Worm (Caenorhabditis elegans): ENCODE measurements around the gene esyt-2.

The esyt-2 gene

DNA sequence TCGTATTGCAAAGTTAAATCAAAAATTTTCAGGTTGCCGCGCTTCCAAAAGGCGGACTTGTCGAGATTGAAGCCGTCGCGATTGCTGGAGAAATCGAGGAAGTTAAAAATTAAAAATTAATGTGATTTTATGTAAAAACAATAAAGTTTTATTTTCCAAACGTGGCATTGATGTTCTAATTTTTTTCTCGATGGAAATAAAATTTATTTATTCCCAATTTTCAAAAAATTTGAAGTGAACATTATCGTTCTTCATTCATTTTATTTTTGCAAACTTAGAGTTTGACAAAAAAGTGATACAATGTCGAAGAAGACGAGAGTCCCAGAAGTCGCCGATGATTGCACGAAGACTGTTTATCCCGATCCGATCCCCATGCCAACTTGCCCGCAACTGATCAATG is 21.8 kb downstream of the esyt-2 start, which contains the start of gene C23G10.1:
C23G10.1 (plus strand) TSS at position 301 of the 400 bp plus-strand sequence.
- TF ChIP-seq ttx-3 (tag; optimal IDR thresholded peaks at IDR 0.05), result no peak
- no peak for TF ChIP-seq tbx-7 (tag; optimal IDR thresholded peaks at IDR 0.05)
- TF ChIP-seq K09A11.1 (tag; optimal IDR thresholded peaks at IDR 0.05; ENCODE audit: insufficient read depth), result no peak
- no peak for TF ChIP-seq elt-2 (tag; optimal IDR thresholded peaks at IDR 0.05)

DNA sequence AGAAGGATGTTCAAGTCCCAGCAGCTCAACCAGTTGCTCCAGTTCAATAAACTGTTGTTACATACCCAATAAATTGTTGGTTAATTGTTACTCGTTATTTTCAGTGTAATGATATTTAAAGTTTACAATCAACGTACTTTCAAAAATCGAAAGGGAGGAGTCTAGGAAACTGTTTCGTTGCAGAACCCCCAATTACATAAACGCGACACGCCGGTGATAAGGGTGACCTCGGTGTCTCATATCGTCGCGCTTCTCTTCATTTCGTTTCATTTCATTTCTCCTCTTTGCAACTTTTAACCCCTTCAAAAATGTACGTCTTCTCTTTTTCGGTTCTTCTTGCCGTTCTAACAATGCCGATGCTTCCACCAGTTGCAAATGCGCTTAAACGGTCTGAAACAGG is 22.9 kb downstream of the esyt-2 start, which contains the start of gene C23G10.2:
C23G10.2 (plus strand) TSS at position 184 of the 400 bp plus-strand sequence.
- TF ChIP-seq hlh-6 (tag; optimal IDR thresholded peaks at IDR 0.05) (no peak), tbx-7 (tag; optimal IDR thresholded peaks at IDR 0.05) (no peak), eyg-1 (tag; optimal IDR thresholded peaks at IDR 0.05) (no peak), sdc-2 (tag; optimal IDR thresholded peaks at IDR 0.05) (no peak), unc-55 (GFP tag; optimal IDR thresholded peaks at IDR 0.05) (no peak), rnt-1 (tag; optimal IDR thresholded peaks at IDR 0.05) (no peak), ahr-1 (tag; optimal IDR thresholded peaks at IDR 0.05) (no peak), unc-42 (tag; optimal IDR thresholded peaks at IDR 0.05) (no peak)

DNA sequence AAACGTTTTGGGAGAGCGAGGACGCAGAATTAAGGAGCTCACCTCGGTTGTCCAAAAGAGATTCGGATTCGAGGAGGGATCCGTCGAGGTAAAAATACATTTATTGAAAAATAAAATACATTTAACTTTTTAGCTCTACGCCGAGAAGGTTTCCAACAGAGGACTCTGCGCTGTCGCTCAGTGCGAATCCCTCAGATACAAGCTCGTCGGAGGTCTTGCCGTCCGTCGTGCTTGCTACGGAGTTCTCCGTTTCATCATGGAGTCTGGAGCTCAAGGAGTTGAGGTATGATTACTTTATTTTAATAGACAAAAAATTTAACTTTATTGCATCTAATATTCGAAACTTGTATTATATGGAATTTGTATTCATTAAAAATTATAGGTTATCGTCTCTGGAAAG is 23.7 kb downstream of the esyt-2 start:
- no peak for TF ChIP-seq eyg-1 (tag; optimal IDR thresholded peaks at IDR 0.05)
- TF ChIP-seq ahr-1 (tag; optimal IDR thresholded peaks at IDR 0.05), result no peak
- TF ChIP-seq ama-1 (optimal IDR thresholded peaks at IDR 0.05), result no peak

DNA sequence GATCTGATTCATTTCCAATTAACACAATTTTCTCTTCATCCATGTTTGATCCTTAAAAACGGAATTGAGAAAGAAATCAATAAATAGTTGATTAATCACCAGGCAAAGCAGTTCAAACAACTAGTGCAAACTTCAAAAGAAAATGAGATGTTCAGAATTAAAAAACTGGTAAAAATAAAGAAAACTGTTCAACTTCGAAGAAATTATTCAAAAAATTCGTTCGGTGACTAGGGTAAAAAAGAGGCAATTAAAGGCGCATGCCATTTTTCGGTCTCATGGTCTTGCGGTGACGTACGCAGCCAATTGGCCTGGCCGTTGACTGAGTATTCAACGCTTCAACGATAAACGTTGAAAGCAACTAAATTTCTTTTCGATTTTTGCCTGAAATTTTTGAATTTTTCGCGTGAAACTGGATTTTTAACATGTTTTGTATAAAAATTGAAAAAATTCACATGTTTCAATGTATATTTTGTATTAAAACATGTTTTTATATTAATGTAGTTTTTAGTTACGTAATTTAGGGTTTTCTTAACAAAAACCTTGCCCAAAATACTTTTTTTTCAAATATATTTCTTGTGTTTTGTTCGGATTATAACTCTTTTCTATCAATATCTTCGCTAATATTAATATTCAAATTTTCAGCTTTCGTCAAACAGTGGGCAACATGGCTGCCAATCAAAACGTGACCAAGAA is 24.5 kb downstream of the esyt-2 start, which contains the start of the genes sna-3 and rps-3:
sna-3 (minus strand) TSS at position 51 of the 693 bp plus-strand sequence.
rps-3 (plus strand) TSS at position 643 of the 693 bp plus-strand sequence.
- TF ChIP-seq madf-2 (tag; optimal IDR thresholded peaks at IDR 0.05) (no peak), eyg-1 (tag; optimal IDR thresholded peaks at IDR 0.05) (no peak), lim-6 (tag; optimal IDR thresholded peaks at IDR 0.05) (no peak), nhr-232 (tag; optimal IDR thresholded peaks at IDR 0.05) (no peak), zip-5 (tag; optimal IDR thresholded peaks at IDR 0.05) (no peak), tbx-7 (tag; optimal IDR thresholded peaks at IDR 0.05) (no peak), ceh-2 (tag; optimal IDR thresholded peaks at IDR 0.05) (no peak), pros-1 (tag; optimal IDR thresholded peaks at IDR 0.05) (no peak), tbx-2 (tag; optimal IDR thresholded peaks at IDR 0.05) (peak; percentile 32), ceh-19 (GFP tag; optimal IDR thresholded peaks at IDR 0.05) (no peak), ceh-24 (tag; optimal IDR thresholded peaks at IDR 0.05) (no peak), unc-42 (tag; optimal IDR thresholded peaks at IDR 0.05) (peak; percentile 39), rnt-1 (tag; optimal IDR thresholded peaks at IDR 0.05) (peak; percentile 63), ceh-18 (tag; optimal IDR thresholded peaks at IDR 0.05) (peak; percentile 33), pha-2 (tag; optimal IDR thresholded peaks at IDR 0.05) (no peak), ceh-45 (GFP tag; IDR thresholded peaks at IDR 0.05) (no peak), ztf-16 (tag; optimal IDR thresholded peaks at IDR 0.05) (no peak), fkh-6 (tag; optimal IDR thresholded peaks at IDR 0.05) (no peak), pha-4 (tag; optimal IDR thresholded peaks at IDR 0.05) (no peak), ceh-31 (tag; optimal IDR thresholded peaks at IDR 0.05) (peak; percentile 78), che-1 (tag; optimal IDR thresholded peaks at IDR 0.05) (no peak), sox-2 (GFP tag; IDR thresholded peaks at IDR 0.05) (no peak), K09A11.1 (tag; optimal IDR thresholded peaks at IDR 0.05; ENCODE audit: insufficient read depth) (no peak), hlh-30 (tag; optimal IDR thresholded peaks at IDR 0.05; ENCODE audit: insufficient read depth) (peak; percentile 81), odd-2 (tag; optimal IDR thresholded peaks at IDR 0.05) (no peak), nfya-1 (tag; optimal IDR thresholded peaks at IDR 0.05) (peak; percentile 82), pqm-1 (tag; optimal IDR thresholded peaks at IDR 0.05) (no peak), C38D4.7 (GFP tag; optimal IDR thresholded peaks at IDR 0.05) (no peak), hlh-8 (tag; optimal IDR thresholded peaks at IDR 0.05) (no peak), dve-1 (tag; optimal IDR thresholded peaks at IDR 0.05) (no peak), pag-3 (tag; optimal IDR thresholded peaks at IDR 0.05; ENCODE audit: borderline replicate concordance) (no peak), Y22D7AL.16 (tag; optimal IDR thresholded peaks at IDR 0.05) (no peak), elt-4 (tag; optimal IDR thresholded peaks at IDR 0.05) (no peak), ref-2 (tag; optimal IDR thresholded peaks at IDR 0.05) (no peak), pax-1 (tag; optimal IDR thresholded peaks at IDR 0.05) (no peak), unc-55 (GFP tag; optimal IDR thresholded peaks at IDR 0.05) (peak; percentile 16), sox-4 (tag; optimal IDR thresholded peaks at IDR 0.05) (no peak), unc-3 (GFP tag; conservative IDR thresholded peaks at IDR 0.05) (no peak), unc-3 (tag; optimal IDR thresholded peaks at IDR 0.05) (no peak), elt-2 (tag; optimal IDR thresholded peaks at IDR 0.05) (peak; percentile 2)

All from whole organism, late embryonic.